Worm (Caenorhabditis elegans): ENCODE measurements around the gene arl-6.

arl-6 gene

ce11 chrIII:4826606-4827005 is 12.0 kb upstream of the arl-6 start, which contains the start of gene F26A1.3:
Gene F26A1.3 (plus strand): TSS chrIII:4826906.
- TF ChIP-seq pes-1 (GFP tag; IDR thresholded peaks at IDR 0.05) (no peak), ceh-13 (GFP tag; optimal IDR thresholded peaks at IDR 0.05) (no peak), hmbx-1 (tag; optimal IDR thresholded peaks at IDR 0.05) (no peak), scrt-1 (GFP tag; IDR thresholded peaks at IDR 0.05) (no peak), aly-1 (tag; optimal IDR thresholded peaks at IDR 0.05) (no peak), tra-4 (tag; optimal IDR thresholded peaks at IDR 0.05) (no peak), tbx-37 (GFP tag; conservative IDR thresholded peaks at IDR 0.05) (no peak), sea-1 (GFP tag; conservative IDR thresholded peaks at IDR 0.05) (no peak), ets-7 (tag; optimal IDR thresholded peaks at IDR 0.05) (no peak), hnd-1 (tag; optimal IDR thresholded peaks at IDR 0.05) (no peak), tbx-11 (GFP tag; IDR thresholded peaks at IDR 0.05) (no peak), ama-1 (optimal IDR thresholded peaks at IDR 0.05) (no peak), ceh-36 (tag; optimal IDR thresholded peaks at IDR 0.05) (no peak), hmg-4 (GFP tag; optimal IDR thresholded peaks at IDR 0.05) (no peak), flt-1 (GFP tag; IDR thresholded peaks at IDR 0.05) (no peak), F13C5.2 (tag; optimal IDR thresholded peaks at IDR 0.05) (no peak), B0310.2 (tag; optimal IDR thresholded peaks at IDR 0.05) (no peak)

ce11 chrIII:4822140-4822539 is 7.5 kb upstream of the arl-6 start, which contains the start of gene F26A1.8:
Gene F26A1.8 (minus strand): TSS chrIII:4822240.
- no peak for TF ChIP-seq hmbx-1 (tag; optimal IDR thresholded peaks at IDR 0.05)
- TF ChIP-seq tra-4 (tag; optimal IDR thresholded peaks at IDR 0.05), result no peak
- TF ChIP-seq F13C5.2 (tag; optimal IDR thresholded peaks at IDR 0.05), result no peak
- TF ChIP-seq tbx-37 (GFP tag; conservative IDR thresholded peaks at IDR 0.05), result no peak
- no peak for TF ChIP-seq sea-1 (GFP tag; conservative IDR thresholded peaks at IDR 0.05)

ce11 chrIII:4819843-4820242 is 5.2 kb upstream of the arl-6 start, which contains the start of gene F26A1.7:
Gene F26A1.7 (minus strand): TSS chrIII:4819943.
- TF ChIP-seq sea-1 (GFP tag; conservative IDR thresholded peaks at IDR 0.05), result no peak

ce11 chrIII:4817240-4817639 is 2.6 kb upstream of the arl-6 start, which contains the start of gene F26A1.4:
Gene F26A1.4 (plus strand): TSS chrIII:4817540.
- no peak for TF ChIP-seq F13C5.2 (tag; optimal IDR thresholded peaks at IDR 0.05)
- no peak for TF ChIP-seq hmg-4 (GFP tag; optimal IDR thresholded peaks at IDR 0.05)
- TF ChIP-seq pes-1 (GFP tag; IDR thresholded peaks at IDR 0.05), result no peak
- TF ChIP-seq ama-1 (optimal IDR thresholded peaks at IDR 0.05), result no peak
- TF ChIP-seq flt-1 (GFP tag; IDR thresholded peaks at IDR 0.05), result no peak
- no peak for TF ChIP-seq tbx-11 (GFP tag; IDR thresholded peaks at IDR 0.05)
- TF ChIP-seq ceh-13 (GFP tag; optimal IDR thresholded peaks at IDR 0.05), result no peak
- TF ChIP-seq tra-4 (tag; optimal IDR thresholded peaks at IDR 0.05), result no peak
- TF ChIP-seq sea-1 (GFP tag; conservative IDR thresholded peaks at IDR 0.05), result no peak
- no peak for TF ChIP-seq scrt-1 (GFP tag; IDR thresholded peaks at IDR 0.05)
- TF ChIP-seq ets-7 (tag; optimal IDR thresholded peaks at IDR 0.05), result no peak
- no peak for TF ChIP-seq ceh-36 (tag; optimal IDR thresholded peaks at IDR 0.05)
- no peak for TF ChIP-seq B0310.2 (tag; optimal IDR thresholded peaks at IDR 0.05)
- no peak for TF ChIP-seq hmbx-1 (tag; optimal IDR thresholded peaks at IDR 0.05)
- TF ChIP-seq hnd-1 (tag; optimal IDR thresholded peaks at IDR 0.05), result no peak
- TF ChIP-seq tbx-37 (GFP tag; conservative IDR thresholded peaks at IDR 0.05), result no peak
- TF ChIP-seq aly-1 (tag; optimal IDR thresholded peaks at IDR 0.05), result no peak

- TF ChIP-seq hmg-4 (GFP tag; optimal IDR thresholded peaks at IDR 0.05), result no peak
- no peak for TF ChIP-seq hmbx-1 (tag; optimal IDR thresholded peaks at IDR 0.05)
- TF ChIP-seq ama-1 (optimal IDR thresholded peaks at IDR 0.05), result no peak
- TF ChIP-seq hnd-1 (tag; optimal IDR thresholded peaks at IDR 0.05), result no peak
- TF ChIP-seq ceh-13 (GFP tag; optimal IDR thresholded peaks at IDR 0.05), result no peak
- TF ChIP-seq tra-4 (tag; optimal IDR thresholded peaks at IDR 0.05), result no peak
- no peak for TF ChIP-seq F13C5.2 (tag; optimal IDR thresholded peaks at IDR 0.05)
- TF ChIP-seq aly-1 (tag; optimal IDR thresholded peaks at IDR 0.05), result no peak
- no peak for TF ChIP-seq flt-1 (GFP tag; IDR thresholded peaks at IDR 0.05)
- no peak for TF ChIP-seq pes-1 (GFP tag; IDR thresholded peaks at IDR 0.05)
- no peak for TF ChIP-seq tbx-37 (GFP tag; conservative IDR thresholded peaks at IDR 0.05)
- no peak for TF ChIP-seq sea-1 (GFP tag; conservative IDR thresholded peaks at IDR 0.05)
- no peak for TF ChIP-seq ets-7 (tag; optimal IDR thresholded peaks at IDR 0.05)
- no peak for TF ChIP-seq tbx-11 (GFP tag; IDR thresholded peaks at IDR 0.05)
Observed at ce11 chrIII:4811195-4811594, 3.4 kb downstream of the arl-6 start, which contains the start of gene C38D4.7. Gene C38D4.7 (minus strand): TSS chrIII:4811295.

ce11 chrIII:4809526-4810153 is 5.0 kb downstream of the arl-6 start, which contains the start of gene pal-1:
Gene pal-1 (minus strand): TSS chrIII:4809576.
- TF ChIP-seq ets-7 (tag; optimal IDR thresholded peaks at IDR 0.05) (no peak), tra-4 (tag; optimal IDR thresholded peaks at IDR 0.05) (no peak)

- no peak for TF ChIP-seq ceh-36 (tag; optimal IDR thresholded peaks at IDR 0.05)
- no peak for TF ChIP-seq flt-1 (GFP tag; IDR thresholded peaks at IDR 0.05)
- no peak for TF ChIP-seq tra-4 (tag; optimal IDR thresholded peaks at IDR 0.05)
- no peak for TF ChIP-seq scrt-1 (GFP tag; IDR thresholded peaks at IDR 0.05)
- TF ChIP-seq aly-1 (tag; optimal IDR thresholded peaks at IDR 0.05), result no peak
- no peak for TF ChIP-seq hmbx-1 (tag; optimal IDR thresholded peaks at IDR 0.05)
- no peak for TF ChIP-seq hmg-4 (GFP tag; optimal IDR thresholded peaks at IDR 0.05)
- no peak for TF ChIP-seq tbx-37 (GFP tag; conservative IDR thresholded peaks at IDR 0.05)
- TF ChIP-seq hnd-1 (tag; optimal IDR thresholded peaks at IDR 0.05), result no peak
- no peak for TF ChIP-seq pes-1 (GFP tag; IDR thresholded peaks at IDR 0.05)
- no peak for TF ChIP-seq F13C5.2 (tag; optimal IDR thresholded peaks at IDR 0.05)
- TF ChIP-seq tbx-11 (GFP tag; IDR thresholded peaks at IDR 0.05), result no peak
Observed at ce11 chrIII:4808089-4808488, 6.5 kb downstream of the arl-6 start.

- no peak for TF ChIP-seq ceh-36 (tag; optimal IDR thresholded peaks at IDR 0.05)
- no peak for TF ChIP-seq ama-1 (optimal IDR thresholded peaks at IDR 0.05)
- TF ChIP-seq hmbx-1 (tag; optimal IDR thresholded peaks at IDR 0.05), result no peak
- no peak for TF ChIP-seq pes-1 (GFP tag; IDR thresholded peaks at IDR 0.05)
- no peak for TF ChIP-seq ets-7 (tag; optimal IDR thresholded peaks at IDR 0.05)
- no peak for TF ChIP-seq aly-1 (tag; optimal IDR thresholded peaks at IDR 0.05)
- TF ChIP-seq F13C5.2 (tag; optimal IDR thresholded peaks at IDR 0.05), result no peak
- TF ChIP-seq flt-1 (GFP tag; IDR thresholded peaks at IDR 0.05), result no peak
- TF ChIP-seq scrt-1 (GFP tag; IDR thresholded peaks at IDR 0.05), result no peak
- no peak for TF ChIP-seq hnd-1 (tag; optimal IDR thresholded peaks at IDR 0.05)
- no peak for TF ChIP-seq ceh-13 (GFP tag; optimal IDR thresholded peaks at IDR 0.05)
- no peak for TF ChIP-seq sea-1 (GFP tag; conservative IDR thresholded peaks at IDR 0.05)
- no peak for TF ChIP-seq tra-4 (tag; optimal IDR thresholded peaks at IDR 0.05)
- no peak for TF ChIP-seq B0310.2 (tag; optimal IDR thresholded peaks at IDR 0.05)
Observed at ce11 chrIII:4806345-4806744, 8.3 kb downstream of the arl-6 start.

Data from whole organism, early embryonic.